Fruit fly (Drosophila melanogaster): ENCODE measurements around the gene Saysd1.

dm6 chr3R:25177429-25177828, 37.6 kb downstream of the Saysd1 start:
- TF ChIP-seq Clk (GFP tag; optimal IDR thresholded peaks at IDR 0.05), result no peak
- no peak for TF ChIP-seq CG12768 (GFP tag; optimal IDR thresholded peaks at IDR 0.05)
- no peak for TF ChIP-seq bab1 (GFP tag; optimal IDR thresholded peaks at IDR 0.05)
